Fruit fly (Drosophila melanogaster) whole organism, pupa: ENCODE results near the gene Ptp61F.

Experiments used
- CG12605 ChIP-seq: fragments of 200-800 bp; sonication (Bioruptor generic); IDR thresholded peaks from 2 replicates; pipeline ENCODE4 v1.3.6; 2022; ENCODE audit warnings: missing biosample characterization, missing genetic modification characterization
- CG14655 ChIP-seq: fragments of 200-800 bp; sonication (Bioruptor generic); optimal IDR thresholded peaks from 3 replicates; lab custom pipeline; 2017; ENCODE audit warnings: mild to moderate bottlenecking, missing biosample characterization, missing genetic modification reagents, missing genetic modification characterization
- CG4496 ChIP-seq: fragments of 200-800 bp; sonication (Bioruptor generic); IDR thresholded peaks from 3 replicates; pipeline ENCODE4 v1.3.6; 2022; ENCODE audit warnings: missing biosample characterization, missing genetic modification characterization
- CG8301 ChIP-seq: fragments of 200-800 bp; sonication (Bioruptor generic); optimal IDR thresholded peaks from 2 replicates; lab custom pipeline; 2018; ENCODE audit warnings: missing biosample characterization, mild to moderate bottlenecking, missing genetic modification characterization
- EcR ChIP-seq: fragments of 200-800 bp; sonication (Bioruptor generic); optimal IDR thresholded peaks from 3 replicates; lab custom pipeline; 2019; ENCODE audit warnings: missing biosample characterization, missing genetic modification characterization, mild to moderate bottlenecking, moderate library complexity, missing genetic modification reagents

- TF ChIP-seq CG12605 (GFP tag; lab: Robert Waterston, UW) (no peak), CG8301 (tag; lab: Kevin White, UChicago) (no peak), CG14655 (GFP tag; lab: Kevin White, UChicago) (no peak), CG4496 (GFP tag; lab: Robert Waterston, UW) (no peak), EcR (GFP tag; lab: Kevin White, UChicago) (no peak)
Observed at dm6 chr3L:1437772-1438171, 37.3 kb downstream of the Ptp61F start, which contains the start of gene SA2.
